Worm (Caenorhabditis elegans) whole organism, L4 larva: ENCODE measurements around the gene sdz-4.

Experiments
- ZK546.5 ChIP-seq, 2 experiments: sonication (generic microtip); optimal IDR thresholded peaks; 2 replicates each; lab custom pipeline; 2017; ENCODE audit warnings: missing biosample characterization in 2 of 2, missing genetic modification characterization in 2 of 2
- aha-1 ChIP-seq: fragments of 150-350 bp; peaks from one replicate; lab custom pipeline; 2014; ENCODE audit warnings: missing biosample characterization, missing genetic modification characterization
- ceh-32 ChIP-seq: sonication (generic microtip); optimal IDR thresholded peaks from 2 replicates; lab custom pipeline; 2016; ENCODE audit warnings: mild to moderate bottlenecking, missing genetic modification characterization, missing compliant biosample characterization; ENCODE audit not compliant: poor library complexity
- ceh-82 ChIP-seq: sonication (generic microtip); optimal IDR thresholded peaks from 2 replicates; lab custom pipeline; 2017; ENCODE audit warnings: missing biosample characterization, missing genetic modification characterization
- nhr-10 ChIP-seq: fragments of 150-350 bp; optimal IDR thresholded peaks from 2 replicates; lab custom pipeline; 2014; ENCODE audit warnings: missing biosample characterization, missing genetic modification characterization
- nhr-237 ChIP-seq: sonication (generic microtip); optimal IDR thresholded peaks from 2 replicates; lab custom pipeline; 2017; ENCODE audit warnings: missing biosample characterization, missing genetic modification characterization
- nhr-77 ChIP-seq: fragments of 150-350 bp; optimal IDR thresholded peaks from 2 replicates; lab custom pipeline; 2014; ENCODE audit warnings: missing biosample characterization, missing genetic modification characterization
- pha-4 ChIP-seq, 2 experiments: fragments of 150-350 bp in 1 of 2; fragments of 200-800 bp in 1 of 2; sonication (Bioruptor generic) in 1 of 2; IDR thresholded peaks in 1 of 2; optimal IDR thresholded peaks in 1 of 2; 2 replicates each; pipeline versions ENCODE4 v1.3.6 to Lab custom; 2014 to 2022; ENCODE audit warnings: missing genetic modification characterization in 2 of 2, missing genetic modification reagents in 2 of 2, missing biosample characterization in 1 of 2, missing compliant biosample characterization in 1 of 2
- pqm-1 ChIP-seq: sonication (generic microtip); optimal IDR thresholded peaks from 2 replicates; lab custom pipeline; 2017; ENCODE audit warnings: missing biosample characterization, missing genetic modification characterization
- spr-1 ChIP-seq: sonication (generic microtip); optimal IDR thresholded peaks from 2 replicates; lab custom pipeline; 2016; ENCODE audit warnings: mild to moderate bottlenecking, missing genetic modification characterization, missing compliant biosample characterization

DNA sequence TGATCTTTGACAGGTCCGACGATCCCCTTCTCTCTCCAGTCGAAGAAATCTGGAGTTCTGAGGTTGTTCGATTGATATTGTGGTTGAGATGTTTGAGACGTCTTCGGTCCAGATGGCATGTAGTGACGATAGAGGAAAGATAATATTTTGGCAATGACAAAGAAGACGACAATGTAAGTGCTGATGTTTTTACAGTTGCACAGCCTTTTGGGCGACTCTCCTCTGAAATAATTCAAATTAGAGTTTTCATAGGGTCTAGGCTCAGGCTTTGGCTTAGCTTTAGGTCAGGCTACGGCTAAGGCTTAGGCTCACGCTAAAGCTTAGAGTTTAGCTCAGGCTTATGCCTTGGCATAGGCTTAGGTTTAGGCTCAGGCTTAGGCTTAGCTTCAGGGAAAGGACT, 3.2 kb downstream of the sdz-4 start, which contains the start of gene C32B5.13:
- TF ChIP-seq pqm-1 (no peak), nhr-77 (no peak), ceh-32 (tag; lab: Kevin White, UChicago) (no peak), spr-1 (tag; lab: Kevin White, UChicago) (no peak), pha-4 (GFP tag; IDR thresholded peaks at IDR 0.05; lab: Robert Waterston, UW) (no peak), pha-4 (tag; optimal IDR thresholded peaks at IDR 0.05; lab: Kevin White, UChicago) (no peak), ZK546.5 (tag; optimal IDR thresholded peaks at IDR 0.05; lab: Kevin White, UChicago) (no peak), nhr-237 (no peak), nhr-10 (tag; lab: Kevin White, UChicago) (no peak), aha-1 (no peak), ceh-82 (tag; lab: Kevin White, UChicago) (no peak)
